Worm (Caenorhabditis elegans) whole organism, mixed stage, embryonic: Measurements from ENCODE around the gene srr-2.

ENCODE experiments used
- M03D4.4 ChIP-seq: sonication (generic microtip); optimal IDR thresholded peaks from 2 replicates; lab custom pipeline; 2017; ENCODE audit warnings: mild to moderate bottlenecking, missing genetic modification characterization, missing compliant biosample characterization
- bed-3 ChIP-seq: fragments of 200-800 bp; sonication (Bioruptor generic); optimal IDR thresholded peaks from 3 replicates; lab custom pipeline; 2018; ENCODE audit warnings: mild to moderate bottlenecking, missing genetic modification characterization, moderate library complexity, missing compliant biosample characterization
- blmp-1 ChIP-seq: fragments of 150-350 bp; optimal IDR thresholded peaks from 2 replicates; lab custom pipeline; 2014; ENCODE audit warnings: missing biosample characterization, missing genetic modification characterization
- ceh-39 ChIP-seq: fragments of 150-350 bp; optimal IDR thresholded peaks from 2 replicates; lab custom pipeline; 2014; ENCODE audit warnings: missing biosample characterization, missing genetic modification characterization
- ceh-43 ChIP-seq: fragments of 200-800 bp; sonication (Bioruptor generic); optimal IDR thresholded peaks from 2 replicates; lab custom pipeline; 2018; ENCODE audit warnings: mild to moderate bottlenecking, missing genetic modification characterization, moderate library complexity, missing compliant biosample characterization
- ceh-83 ChIP-seq: fragments of 200-800 bp; sonication (Bioruptor generic); optimal IDR thresholded peaks from 2 replicates; lab custom pipeline; 2018; ENCODE audit warnings: mild to moderate bottlenecking, missing genetic modification characterization, missing compliant biosample characterization
- ces-1 ChIP-seq: fragments of 150-350 bp; optimal IDR thresholded peaks from 2 replicates; lab custom pipeline; 2014; ENCODE audit warnings: missing biosample characterization, missing genetic modification reagents, missing genetic modification characterization
- cnd-1 ChIP-seq: fragments of 200-800 bp; sonication (Bioruptor generic); optimal IDR thresholded peaks from 2 replicates; lab custom pipeline; 2018; ENCODE audit warnings: mild to moderate bottlenecking, missing genetic modification characterization, missing compliant biosample characterization
- elt-1 ChIP-seq: sonication (generic microtip); optimal IDR thresholded peaks from 2 replicates; lab custom pipeline; 2017; ENCODE audit warnings: missing genetic modification characterization, mild to moderate bottlenecking, missing compliant biosample characterization, antibody characterized with exemption, moderate library complexity, borderline replicate concordance; ENCODE audit not compliant: insufficient read depth
- elt-3 ChIP-seq: fragments of 150-350 bp; optimal IDR thresholded peaks from 2 replicates; lab custom pipeline; 2014; ENCODE audit warnings: missing biosample characterization, missing genetic modification characterization
- ham-2 ChIP-seq: fragments of 200-800 bp; sonication (Bioruptor generic); optimal IDR thresholded peaks from 2 replicates; lab custom pipeline; 2018; ENCODE audit warnings: mild to moderate bottlenecking, missing genetic modification characterization, missing compliant biosample characterization
- hlh-1 ChIP-seq: fragments of 150-350 bp; optimal IDR thresholded peaks from 2 replicates; lab custom pipeline; 2014; ENCODE audit warnings: missing biosample characterization, missing genetic modification reagents, missing genetic modification characterization
- lin-13 ChIP-seq: fragments of 150-350 bp; optimal IDR thresholded peaks from 2 replicates; lab custom pipeline; 2014; ENCODE audit warnings: missing biosample characterization, missing genetic modification characterization
- lin-32 ChIP-seq: fragments of 200-800 bp; sonication (Bioruptor generic); optimal IDR thresholded peaks from 2 replicates; lab custom pipeline; 2018; ENCODE audit warnings: mild to moderate bottlenecking, missing genetic modification characterization, missing compliant biosample characterization
- lsy-2 ChIP-seq: fragments of 150-350 bp; optimal IDR thresholded peaks from 2 replicates; lab custom pipeline; 2014; ENCODE audit warnings: missing biosample characterization, missing genetic modification characterization
- mab-5 ChIP-seq: fragments of 150-350 bp; optimal IDR thresholded peaks from 2 replicates; lab custom pipeline; 2014; ENCODE audit warnings: missing biosample characterization, missing genetic modification characterization
- mep-1 ChIP-seq: fragments of 150-350 bp; optimal IDR thresholded peaks from 2 replicates; lab custom pipeline; 2017; ENCODE audit warnings: missing biosample characterization, missing genetic modification reagents, missing genetic modification characterization, inconsistent platforms
- mls-2 ChIP-seq: sonication (generic microtip); optimal IDR thresholded peaks from 2 replicates; lab custom pipeline; 2016; ENCODE audit warnings: mild to moderate bottlenecking, missing genetic modification characterization, moderate library complexity, missing compliant biosample characterization
- nhr-12 ChIP-seq: fragments of 150-350 bp; optimal IDR thresholded peaks from 2 replicates; lab custom pipeline; 2014; ENCODE audit warnings: missing biosample characterization, missing genetic modification characterization
- nhr-2 ChIP-seq: fragments of 150-350 bp; optimal IDR thresholded peaks from 2 replicates; lab custom pipeline; 2014; ENCODE audit warnings: missing biosample characterization, missing genetic modification characterization
- nhr-237 ChIP-seq: fragments of 150-350 bp; optimal IDR thresholded peaks from 2 replicates; lab custom pipeline; 2014; ENCODE audit warnings: missing biosample characterization, missing genetic modification characterization
- nhr-28 ChIP-seq: fragments of 150-350 bp; optimal IDR thresholded peaks from 2 replicates; lab custom pipeline; 2014; ENCODE audit warnings: missing biosample characterization, missing genetic modification characterization
- nhr-76 ChIP-seq: sonication (generic microtip); optimal IDR thresholded peaks from 2 replicates; lab custom pipeline; 2017; ENCODE audit warnings: missing biosample characterization, missing genetic modification characterization
- pha-4 ChIP-seq: fragments of 150-350 bp; optimal IDR thresholded peaks from 2 replicates; lab custom pipeline; 2018; ENCODE audit warnings: missing biosample characterization, missing genetic modification reagents, missing genetic modification characterization
- sem-2 ChIP-seq: fragments of 200-800 bp; sonication (Bioruptor generic); optimal IDR thresholded peaks from 2 replicates; lab custom pipeline; 2018; ENCODE audit warnings: mild to moderate bottlenecking, missing genetic modification characterization, missing compliant biosample characterization
- tbx-8 ChIP-seq: fragments of 200-800 bp; sonication (Bioruptor generic); optimal IDR thresholded peaks from 2 replicates; lab custom pipeline; 2018; ENCODE audit warnings: mild to moderate bottlenecking, missing genetic modification characterization, moderate library complexity, missing compliant biosample characterization
- unc-120 ChIP-seq: sonication (generic microtip); optimal IDR thresholded peaks from 2 replicates; lab custom pipeline; 2017; ENCODE audit warnings: missing genetic modification characterization, missing compliant biosample characterization; ENCODE audit not compliant: poor library complexity, severe bottlenecking
- unc-39 ChIP-seq: fragments of 150-350 bp; optimal IDR thresholded peaks from 2 replicates; lab custom pipeline; 2014; ENCODE audit warnings: missing biosample characterization, missing genetic modification characterization
- unc-62 ChIP-seq: fragments of 150-350 bp; optimal IDR thresholded peaks from 2 replicates; lab custom pipeline; 2014; ENCODE audit warnings: missing biosample characterization, missing genetic modification reagents, missing genetic modification characterization
- zip-8 ChIP-seq: fragments of 150-350 bp; optimal IDR thresholded peaks from 2 replicates; lab custom pipeline; 2014; ENCODE audit warnings: missing biosample characterization, missing genetic modification characterization
- ztf-11 ChIP-seq: fragments of 150-350 bp; optimal IDR thresholded peaks from 2 replicates; lab custom pipeline; 2014; ENCODE audit warnings: missing biosample characterization, missing genetic modification characterization

The srr-2 gene

DNA sequence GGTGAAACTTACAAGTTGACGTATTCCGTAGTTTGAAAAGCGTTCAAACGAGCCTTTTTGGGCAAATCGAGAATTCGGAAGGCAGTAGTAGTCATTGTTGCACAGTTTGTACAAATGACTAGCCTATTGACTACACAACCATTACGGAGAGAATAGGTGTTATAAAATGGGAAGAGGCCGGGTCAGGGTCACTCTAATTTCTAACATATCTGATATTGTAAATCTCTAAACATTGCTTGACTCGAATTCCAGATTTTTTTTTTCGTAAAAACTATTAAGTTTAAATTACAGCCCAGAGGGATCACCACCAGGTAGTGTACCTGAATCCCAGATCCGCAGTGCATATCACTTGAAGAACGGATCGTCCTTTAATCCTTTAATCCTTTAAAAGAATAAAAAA, 20.2 kb upstream of the srr-2 start, which contains the start of gene fbxb-2:
Gene fbxb-2 (minus strand): TSS at position 101 of the 400 bp plus-strand sequence.
- no peak for TF ChIP-seq elt-3 (tag; lab: Kevin White, UChicago)
- TF ChIP-seq ceh-43 (GFP tag; lab: Kevin White, UChicago) = no peak
- TF ChIP-seq bed-3 (GFP tag; lab: Kevin White, UChicago) = no peak
- no peak for TF ChIP-seq nhr-76 (tag; lab: Kevin White, UChicago)
- TF ChIP-seq unc-62 = no peak
- no peak for TF ChIP-seq ztf-11 (tag; lab: Kevin White, UChicago)
- no peak for TF ChIP-seq nhr-237 (tag; lab: Kevin White, UChicago)
- TF ChIP-seq lsy-2 = no peak
- no peak for TF ChIP-seq ces-1 (GFP tag; lab: Kevin White, UChicago)

DNA sequence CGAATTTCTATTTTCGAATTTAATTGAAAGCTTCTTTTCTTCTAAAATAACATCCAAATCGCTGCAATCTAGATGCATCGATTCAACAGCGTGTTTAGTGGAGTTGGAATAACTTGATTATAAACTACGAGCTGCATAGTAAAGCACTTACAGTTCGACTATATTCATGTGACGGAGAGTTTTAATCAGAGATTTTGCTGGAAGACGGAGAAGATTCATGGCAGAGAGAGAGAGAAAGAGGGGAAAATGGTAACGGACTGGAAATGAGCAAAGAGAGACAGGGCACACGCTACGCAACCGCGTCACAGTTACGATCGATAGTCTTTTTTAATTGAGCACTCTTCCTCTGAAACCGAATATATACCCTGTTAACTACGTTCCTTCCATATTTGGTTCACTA, 16.5 kb upstream of the srr-2 start, which contains the start of gene fbxb-116:
Gene fbxb-116 (plus strand): TSS at position 301 of the 400 bp plus-strand sequence.
- TF ChIP-seq lin-13 (tag; lab: Kevin White, UChicago) (no peak), ceh-43 (GFP tag; lab: Kevin White, UChicago) (no peak), elt-3 (tag; lab: Kevin White, UChicago) (no peak), nhr-28 (tag; lab: Kevin White, UChicago) (no peak), mep-1 (tag; lab: Kevin White, UChicago) (no peak), unc-120 (tag; lab: Kevin White, UChicago) (no peak), blmp-1 (tag; lab: Kevin White, UChicago) (no peak), ztf-11 (tag; lab: Kevin White, UChicago) (no peak), pha-4 (tag; lab: Kevin White, UChicago) (no peak), hlh-1 (tag; lab: Kevin White, UChicago) (no peak), mab-5 (tag; lab: Kevin White, UChicago) (no peak), sem-2 (GFP tag; lab: Kevin White, UChicago) (no peak), ceh-83 (GFP tag; lab: Kevin White, UChicago) (no peak), M03D4.4 (tag; lab: Kevin White, UChicago) (no peak)
- TF ChIP-seq, all 35 proteins: peak for 0

DNA sequence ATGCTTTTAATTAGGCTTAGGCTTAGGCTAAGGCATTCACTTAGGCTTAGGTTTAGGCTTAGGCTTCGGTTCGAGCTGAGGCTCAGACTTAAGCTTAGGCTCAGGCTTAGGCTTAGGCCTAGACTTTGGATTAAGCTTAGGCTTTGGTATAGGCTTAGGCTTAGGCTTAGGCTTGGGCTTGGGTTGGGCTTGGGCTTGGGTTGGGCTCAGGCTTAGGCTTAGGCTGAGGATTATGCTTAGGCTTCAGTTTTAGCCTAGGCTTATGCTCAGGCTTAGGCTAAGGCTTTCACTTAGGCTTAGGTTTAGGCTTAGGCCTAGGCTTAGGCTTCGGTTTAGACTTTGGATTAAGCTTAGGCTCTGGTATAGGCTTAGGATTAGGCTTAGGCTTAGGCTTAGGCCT, 14.2 kb upstream of the srr-2 start:
- TF ChIP-seq unc-39 (tag; lab: Kevin White, UChicago) = peak; percentile 3
- peak; percentile 51 for TF ChIP-seq ham-2
- no peak for TF ChIP-seq sem-2 (GFP tag; lab: Kevin White, UChicago)

DNA sequence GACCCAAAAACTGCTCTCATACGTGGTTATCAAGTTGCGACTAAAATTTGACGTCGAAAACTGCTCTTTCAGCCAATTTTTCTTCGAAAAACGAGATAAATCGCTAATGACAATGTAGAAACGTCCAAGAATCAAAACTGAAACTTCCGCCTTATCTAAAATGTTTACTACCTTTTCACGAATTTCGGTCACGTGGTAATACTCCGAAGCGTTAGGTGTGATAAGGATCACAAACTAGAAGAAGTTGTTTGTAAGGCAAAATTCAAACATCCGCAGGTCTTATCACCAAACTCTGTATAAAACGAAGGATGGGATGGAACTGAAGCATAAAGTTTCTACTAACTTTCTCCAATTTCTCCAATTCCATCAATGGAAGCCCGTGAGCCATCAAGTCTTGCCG, 13.4 kb upstream of the srr-2 start, which contains the start of gene sqst-3:
Gene sqst-3 (plus strand): TSS at position 370 of the 400 bp plus-strand sequence.
- TF ChIP-seq unc-62 (no peak), zip-8 (no peak), nhr-12 (no peak), elt-1 (no peak), unc-39 (tag; lab: Kevin White, UChicago) (no peak), bed-3 (GFP tag; lab: Kevin White, UChicago) (no peak), lin-13 (tag; lab: Kevin White, UChicago) (no peak), pha-4 (tag; lab: Kevin White, UChicago) (no peak), tbx-8 (GFP tag; lab: Kevin White, UChicago) (no peak), mep-1 (tag; lab: Kevin White, UChicago) (no peak), lsy-2 (no peak), ceh-39 (no peak), ceh-43 (GFP tag; lab: Kevin White, UChicago) (no peak), ceh-83 (GFP tag; lab: Kevin White, UChicago) (no peak), blmp-1 (tag; lab: Kevin White, UChicago) (no peak), ces-1 (GFP tag; lab: Kevin White, UChicago) (no peak), ham-2 (no peak), nhr-28 (tag; lab: Kevin White, UChicago) (no peak)

DNA sequence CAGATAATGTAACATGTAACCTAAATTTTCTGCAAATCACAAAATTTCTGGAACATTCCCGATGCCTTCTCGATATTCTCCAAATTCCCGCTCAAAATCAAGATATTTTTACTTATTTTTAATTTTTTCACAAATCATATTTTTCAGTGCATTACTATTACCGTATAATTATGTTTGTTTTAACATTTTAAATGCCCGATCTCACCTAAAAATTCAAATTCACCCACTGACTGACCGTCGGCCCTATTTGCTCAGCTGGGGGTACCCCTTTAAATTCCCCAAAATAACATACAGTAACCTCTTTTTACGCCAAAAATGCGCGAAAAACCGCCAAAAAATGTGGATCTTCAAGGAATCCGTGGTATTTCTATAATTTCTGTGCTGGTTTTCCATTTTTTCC, 699 bp upstream of the srr-2 start, which contains the start of gene oac-49:
Gene oac-49 (plus strand): TSS at position 301 of the 400 bp plus-strand sequence.
- TF ChIP-seq elt-3 (tag; lab: Kevin White, UChicago) (no peak), ceh-43 (GFP tag; lab: Kevin White, UChicago) (no peak), bed-3 (GFP tag; lab: Kevin White, UChicago) (no peak), hlh-1 (tag; lab: Kevin White, UChicago) (no peak), tbx-8 (GFP tag; lab: Kevin White, UChicago) (no peak), unc-62 (no peak), ceh-83 (GFP tag; lab: Kevin White, UChicago) (no peak), mab-5 (tag; lab: Kevin White, UChicago) (no peak), ham-2 (no peak), mls-2 (tag; lab: Kevin White, UChicago) (no peak), sem-2 (GFP tag; lab: Kevin White, UChicago) (no peak), cnd-1 (tag; lab: Kevin White, UChicago) (no peak), lin-32 (GFP tag; lab: Kevin White, UChicago) (no peak), lin-13 (tag; lab: Kevin White, UChicago) (no peak), lsy-2 (no peak), ztf-11 (tag; lab: Kevin White, UChicago) (no peak), pha-4 (tag; lab: Kevin White, UChicago) (no peak), elt-1 (no peak), nhr-2 (no peak)
